Worm (Caenorhabditis elegans): ENCODE results near the gene F55A11.4.

F55A11.4 gene

DNA sequence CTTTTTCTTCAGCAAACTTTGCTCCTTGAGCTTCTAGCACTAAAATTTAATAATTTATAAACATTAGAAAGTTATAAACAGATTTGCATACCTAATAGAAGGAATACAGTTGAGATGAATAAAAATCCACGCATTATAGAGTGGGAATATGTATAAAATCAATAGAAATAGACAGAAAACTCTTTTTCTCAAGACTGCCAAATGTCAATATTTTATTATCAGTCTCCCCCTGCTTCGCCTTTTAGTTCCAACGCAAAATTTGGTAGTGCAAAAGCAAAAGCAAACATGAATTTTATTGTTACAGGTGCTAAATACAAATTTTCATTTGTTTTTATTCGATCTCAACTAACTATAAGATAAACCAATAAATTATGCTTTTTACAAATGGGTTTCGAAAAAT is 7.4 kb upstream of the F55A11.4 start, which contains the start of gene T04F3.4:
Gene T04F3.4 (minus strand): TSS at position 187 of the 400 bp plus-strand sequence.
- TF ChIP-seq eyg-1 (tag; optimal IDR thresholded peaks at IDR 0.05) (no peak), hlh-6 (tag; optimal IDR thresholded peaks at IDR 0.05) (no peak), sox-4 (tag; optimal IDR thresholded peaks at IDR 0.05) (no peak), fax-1 (tag; optimal IDR thresholded peaks at IDR 0.05) (no peak), ets-4 (tag; optimal IDR thresholded peaks at IDR 0.05) (no peak), ztf-16 (tag; optimal IDR thresholded peaks at IDR 0.05) (no peak), unc-55 (GFP tag; optimal IDR thresholded peaks at IDR 0.05) (no peak), T23F11.4 (GFP tag; optimal IDR thresholded peaks at IDR 0.05) (no peak), elt-2 (tag; optimal IDR thresholded peaks at IDR 0.05) (no peak)

DNA sequence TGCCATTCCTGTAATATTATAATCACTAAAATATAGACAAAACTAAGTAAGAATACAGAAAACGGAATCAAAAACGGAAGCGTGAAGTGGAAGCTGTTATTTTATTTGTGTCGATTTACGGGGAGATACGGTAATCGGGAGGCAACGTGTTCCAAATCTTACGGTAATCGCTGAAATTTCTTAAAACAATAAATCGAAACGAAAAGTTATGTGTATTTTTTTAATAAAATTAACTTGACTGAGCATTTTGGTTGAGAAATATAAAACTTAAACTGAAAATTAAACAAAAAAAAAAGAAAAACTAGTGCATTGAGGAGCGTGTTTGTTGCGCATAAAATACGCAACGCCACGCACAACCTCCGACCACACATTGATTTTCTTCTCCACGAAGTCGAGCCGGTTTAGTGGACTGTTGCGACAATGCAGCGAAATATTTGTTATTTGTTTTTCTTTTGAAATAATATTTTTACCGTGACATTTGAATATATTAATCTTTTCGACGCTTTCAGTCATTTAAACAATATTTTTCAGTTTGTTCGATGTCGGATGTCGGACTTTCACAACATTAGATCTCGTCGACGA is 5.8 kb upstream of the F55A11.4 start, which contains the start of the genes F55A11.1 and syx-5:
Gene F55A11.1 (minus strand): TSS at position 13 of the 582 bp plus-strand sequence.
Gene syx-5 (plus strand): TSS at position 532 of the 582 bp plus-strand sequence.
- TF ChIP-seq sox-4 (tag; optimal IDR thresholded peaks at IDR 0.05) (no peak), pax-1 (tag; optimal IDR thresholded peaks at IDR 0.05) (peak; percentile 35), ceh-18 (tag; optimal IDR thresholded peaks at IDR 0.05) (peak; percentile 22), ceh-31 (tag; optimal IDR thresholded peaks at IDR 0.05) (peak; percentile 43), pha-2 (tag; optimal IDR thresholded peaks at IDR 0.05) (no peak), ceh-48 (tag; optimal IDR thresholded peaks at IDR 0.05) (peak; percentile 41), ttx-3 (tag; optimal IDR thresholded peaks at IDR 0.05) (no peak), unc-42 (tag; optimal IDR thresholded peaks at IDR 0.05) (peak; percentile 70), elt-2 (tag; optimal IDR thresholded peaks at IDR 0.05) (no peak), ceh-30 (tag; optimal IDR thresholded peaks at IDR 0.05) (peak; percentile 74), tbx-2 (tag; optimal IDR thresholded peaks at IDR 0.05) (peak; percentile 35), nfya-1 (tag; optimal IDR thresholded peaks at IDR 0.05) (peak; percentile 81), pha-4 (tag; optimal IDR thresholded peaks at IDR 0.05) (no peak), rnt-1 (tag; optimal IDR thresholded peaks at IDR 0.05) (peak; percentile 19), unc-3 (GFP tag; conservative IDR thresholded peaks at IDR 0.05) (no peak), unc-3 (tag; optimal IDR thresholded peaks at IDR 0.05) (no peak), C38D4.7 (GFP tag; optimal IDR thresholded peaks at IDR 0.05) (no peak), ceh-34 (tag; optimal IDR thresholded peaks at IDR 0.05) (peak; percentile 44), npax-4 (tag; optimal IDR thresholded peaks at IDR 0.05) (no peak)

- TF ChIP-seq ceh-48 (tag; optimal IDR thresholded peaks at IDR 0.05) (no peak), unc-3 (GFP tag; conservative IDR thresholded peaks at IDR 0.05) (no peak), unc-3 (tag; optimal IDR thresholded peaks at IDR 0.05) (no peak), ceh-30 (tag; optimal IDR thresholded peaks at IDR 0.05) (no peak), fkh-10 (GFP tag; optimal IDR thresholded peaks at IDR 0.05) (no peak), odd-2 (tag; optimal IDR thresholded peaks at IDR 0.05) (no peak), nhr-11 (tag; optimal IDR thresholded peaks at IDR 0.05) (no peak), ceh-22 (tag; optimal IDR thresholded peaks at IDR 0.05) (no peak), ceh-19 (GFP tag; optimal IDR thresholded peaks at IDR 0.05) (no peak), zip-5 (tag; optimal IDR thresholded peaks at IDR 0.05) (no peak), K02D7.2 (tag; optimal IDR thresholded peaks at IDR 0.05) (no peak), sox-4 (tag; optimal IDR thresholded peaks at IDR 0.05) (no peak), ceh-2 (tag; optimal IDR thresholded peaks at IDR 0.05) (no peak)
Observed at ce11 chrV:11767028-11767427, 3.2 kb upstream of the F55A11.4 start, which contains the start of gene sel-11. TSS of gene sel-11 (plus strand) at chrV:11767328.

DNA sequence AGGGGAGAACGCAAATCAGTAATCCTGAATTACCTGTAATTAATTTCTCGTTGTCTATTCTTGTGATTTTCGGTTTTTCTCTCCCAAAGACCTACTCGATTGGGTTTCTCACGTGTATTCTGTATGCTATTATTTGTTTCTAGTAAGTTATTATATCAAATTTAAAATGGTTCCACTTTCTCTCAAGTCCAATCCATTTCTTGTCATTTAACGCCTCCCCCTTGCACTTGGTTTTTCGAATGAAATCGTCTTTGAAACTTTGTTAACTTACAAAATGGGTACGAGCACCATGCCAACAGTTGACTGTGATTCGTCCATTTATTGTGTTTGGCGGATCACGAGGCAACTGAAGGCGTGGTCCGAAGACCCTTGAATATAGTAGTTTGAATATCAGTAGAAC is 621 bp upstream of the F55A11.4 start:
- TF ChIP-seq hlh-13 (GFP tag; optimal IDR thresholded peaks at IDR 0.05) (no peak), hlh-8 (tag; optimal IDR thresholded peaks at IDR 0.05) (no peak), che-1 (tag; optimal IDR thresholded peaks at IDR 0.05) (no peak), fkh-10 (GFP tag; optimal IDR thresholded peaks at IDR 0.05) (no peak), eyg-1 (tag; optimal IDR thresholded peaks at IDR 0.05) (no peak), nhr-11 (tag; optimal IDR thresholded peaks at IDR 0.05) (no peak), nfya-1 (tag; optimal IDR thresholded peaks at IDR 0.05) (no peak), unc-42 (tag; optimal IDR thresholded peaks at IDR 0.05) (no peak)

Measured in whole organism, late embryonic.